Worm (Caenorhabditis elegans) whole organism, late embryonic: ENCODE data around the gene try-12.

Experiments
- ahr-1 ChIP-seq: sonication (generic microtip); optimal IDR thresholded peaks from 2 replicates; lab custom pipeline; 2016; ENCODE audit warnings: missing genetic modification characterization, missing compliant biosample characterization
- ceh-45 ChIP-seq: fragments of 200-800 bp; sonication (Bioruptor generic); IDR thresholded peaks from 2 replicates; pipeline ENCODE4 v1.3.6; 2022; ENCODE audit warnings: missing genetic modification reagents, missing genetic modification characterization, missing compliant biosample characterization
- ceh-9 ChIP-seq: sonication (generic microtip); optimal IDR thresholded peaks from 2 replicates; lab custom pipeline; 2016; ENCODE audit warnings: mild to moderate bottlenecking, missing genetic modification characterization, inconsistent platforms, missing compliant biosample characterization
- ets-4 ChIP-seq: sonication (generic microtip); optimal IDR thresholded peaks from 2 replicates; lab custom pipeline; 2016; ENCODE audit warnings: missing genetic modification characterization, missing compliant biosample characterization
- eyg-1 ChIP-seq: sonication (generic microtip); optimal IDR thresholded peaks from 2 replicates; lab custom pipeline; 2016; ENCODE audit warnings: missing genotype, missing genetic modification characterization, missing compliant biosample characterization
- fax-1 ChIP-seq: sonication (generic microtip); optimal IDR thresholded peaks from 2 replicates; lab custom pipeline; 2016; ENCODE audit warnings: missing genotype, missing genetic modification characterization, missing compliant biosample characterization
- fkh-10 ChIP-seq: fragments of 150-350 bp; optimal IDR thresholded peaks from 2 replicates; lab custom pipeline; 2014; ENCODE audit warnings: missing biosample characterization, missing genetic modification reagents, missing genetic modification characterization
- lim-6 ChIP-seq: sonication (generic microtip); optimal IDR thresholded peaks from 2 replicates; lab custom pipeline; 2016; ENCODE audit warnings: missing genetic modification characterization, missing compliant biosample characterization
- odd-2 ChIP-seq: sonication (generic microtip); optimal IDR thresholded peaks from 2 replicates; lab custom pipeline; 2017; ENCODE audit warnings: antibody characterized with exemption, mild to moderate bottlenecking, missing genetic modification characterization, missing compliant biosample characterization
- pag-3 ChIP-seq: sonication (generic microtip); optimal IDR thresholded peaks from 2 replicates; lab custom pipeline; 2016; ENCODE audit warnings: missing compliant biosample characterization, missing genetic modification characterization, borderline replicate concordance
- sox-4 ChIP-seq: sonication (generic microtip); optimal IDR thresholded peaks from 2 replicates; lab custom pipeline; 2017; ENCODE audit warnings: mild to moderate bottlenecking, missing genetic modification characterization, inconsistent platforms, missing compliant biosample characterization
- tbx-2 ChIP-seq: sonication (generic microtip); optimal IDR thresholded peaks from 2 replicates; lab custom pipeline; 2016; ENCODE audit warnings: missing genetic modification characterization, missing compliant biosample characterization
- tbx-7 ChIP-seq: sonication (generic microtip); optimal IDR thresholded peaks from 2 replicates; lab custom pipeline; 2016; ENCODE audit warnings: missing genotype, missing genetic modification characterization, missing compliant biosample characterization
- ztf-16 ChIP-seq: sonication (generic microtip); optimal IDR thresholded peaks from 2 replicates; lab custom pipeline; 2017; ENCODE audit warnings: missing genetic modification characterization, missing compliant biosample characterization

- TF ChIP-seq ahr-1 (tag; lab: Kevin White, UChicago) (no peak), lim-6 (tag; lab: Kevin White, UChicago) (no peak), ceh-45 (no peak), fax-1 (tag; lab: Kevin White, UChicago) (no peak), sox-4 (no peak), tbx-2 (tag; lab: Kevin White, UChicago) (no peak), ztf-16 (tag; lab: Kevin White, UChicago) (no peak), odd-2 (tag; lab: Kevin White, UChicago) (no peak), fkh-10 (GFP tag; lab: Kevin White, UChicago) (no peak), pag-3 (tag; lab: Kevin White, UChicago) (no peak), ets-4 (no peak), eyg-1 (no peak), ceh-9 (tag; lab: Kevin White, UChicago) (no peak), tbx-7 (tag; lab: Kevin White, UChicago) (no peak)
Observed at ce11 chrV:7464696-7465095, 15.5 kb downstream of the try-12 start, which contains the start of gene srh-89.
